Fruit fly (Drosophila melanogaster) whole organism, adult: ENCODE data around the gene S6k.

Source experiments
- CG11617 ChIP-seq: fragments of 200-800 bp; sonication (Bioruptor generic); optimal IDR thresholded peaks from 2 replicates; lab custom pipeline; 2017; ENCODE audit warnings: mild to moderate bottlenecking, missing biosample characterization, missing genetic modification reagents, missing genetic modification characterization
- CG14711 ChIP-seq: fragments of 200-800 bp; sonication (Bioruptor generic); optimal IDR thresholded peaks from 2 replicates; lab custom pipeline; 2018; ENCODE audit warnings: missing biosample characterization, mild to moderate bottlenecking, missing genetic modification characterization, moderate library complexity
- CG1620 ChIP-seq: fragments of 200-800 bp; sonication (Bioruptor generic); optimal IDR thresholded peaks from 2 replicates; lab custom pipeline; 2016; ENCODE audit warnings: missing biosample characterization, missing genetic modification characterization
- cic ChIP-seq: fragments of 200-800 bp; sonication (Bioruptor generic); optimal IDR thresholded peaks from 2 replicates; lab custom pipeline; 2017; ENCODE audit warnings: missing biosample characterization, mild to moderate bottlenecking, missing genetic modification characterization, moderate library complexity
- cnc ChIP-seq, 2 experiments: fragments of >200 bp; optimal IDR thresholded peaks; 2 replicates each; lab custom pipeline; 2017
- kay ChIP-seq: fragments of 200-800 bp; sonication (Bioruptor generic); peaks from one replicate; lab custom pipeline; 2016; ENCODE audit warnings: missing biosample characterization, missing genetic modification characterization, borderline replicate concordance
- pad ChIP-seq: fragments of 200-800 bp; sonication (Bioruptor generic); optimal IDR thresholded peaks from 3 replicates; lab custom pipeline; 2017; ENCODE audit warnings: missing biosample characterization, missing genetic modification characterization, mild to moderate bottlenecking, moderate library complexity, missing genetic modification reagents
- toe ChIP-seq: fragments of 200-800 bp; sonication (Bioruptor generic); optimal IDR thresholded peaks from 2 replicates; lab custom pipeline; 2016; ENCODE audit warnings: missing biosample characterization, missing genetic modification characterization

- TF ChIP-seq kay (GFP tag; lab: Kevin White, UChicago) (no peak), CG14711 (tag; lab: Kevin White, UChicago) (no peak), CG1620 (GFP tag; lab: Kevin White, UChicago) (no peak), cic (GFP tag; lab: Kevin White, UChicago) (no peak), pad (GFP tag; lab: Kevin White, UChicago) (no peak), cnc (optimal IDR thresholded peaks at IDR 0.05; lab: Kevin White, UChicago) (no peak), CG11617 (GFP tag; lab: Kevin White, UChicago) (no peak), toe (GFP tag; lab: Kevin White, UChicago) (no peak)
These were observed 46.2 kb upstream of the S6k start for dm6 chr3L:5856919-5857318.
